Fruit fly (Drosophila melanogaster): ENCODE measurements around the gene Tom70.
A peak's percentile ranks its signal among the peaks of the same experiment; 100 is the strongest.

DNA sequence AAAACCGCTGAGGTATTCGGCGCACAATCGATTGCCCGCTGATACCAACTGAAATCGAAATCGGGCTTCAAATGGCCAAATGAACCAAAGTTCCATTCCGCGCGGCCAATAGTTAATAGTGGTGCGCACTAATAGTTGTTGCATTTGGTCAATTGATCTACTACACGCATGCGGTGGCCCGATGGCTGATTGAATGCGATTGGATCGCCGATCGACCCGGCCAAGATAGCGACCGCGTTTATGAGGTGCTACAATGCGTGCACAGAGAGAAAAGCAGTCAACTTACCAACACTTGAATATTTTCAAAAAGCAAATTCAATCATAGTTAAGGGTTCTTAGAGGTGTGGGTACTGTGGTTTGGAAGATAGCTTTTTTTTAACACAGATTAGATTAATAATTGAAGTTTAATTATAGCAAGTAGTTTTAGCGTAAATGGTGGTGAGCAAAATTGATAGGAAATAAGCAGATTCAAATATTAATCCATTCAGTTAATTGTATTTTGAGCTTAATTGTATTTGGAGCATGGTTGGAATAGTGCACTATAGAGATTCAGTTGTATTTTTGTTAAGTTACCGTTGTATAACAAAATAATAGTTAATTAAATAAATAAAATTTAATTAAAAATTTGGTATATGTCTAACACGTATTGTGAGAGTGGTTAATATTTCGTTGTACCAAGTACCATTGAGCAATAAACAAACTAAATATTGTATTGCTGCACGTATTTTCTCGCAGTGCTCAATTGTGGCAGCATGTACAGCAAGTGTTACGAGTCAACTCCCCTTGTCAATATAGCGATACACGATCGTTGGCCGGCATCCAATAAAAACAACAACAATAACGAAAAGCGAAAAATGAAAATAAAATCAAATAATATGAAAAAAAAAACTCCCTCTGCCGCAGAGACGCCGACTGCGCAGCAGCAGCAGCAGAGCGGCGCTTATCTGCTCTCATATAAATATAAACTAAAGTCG lies 11.6 kb downstream of the Tom70 start:
- peak; percentile 78 for TF ChIP-seq Sp1 (GFP tag; optimal IDR thresholded peaks at IDR 0.05)
- TF ChIP-seq Dfd (GFP tag; optimal IDR thresholded peaks at IDR 0.05): no peak
- peak; percentile 61 for TF ChIP-seq br (GFP tag; optimal IDR thresholded peaks at IDR 0.05)
- TF ChIP-seq CrebA (GFP tag; optimal IDR thresholded peaks at IDR 0.05; ENCODE audit: borderline replicate concordance): no peak
- TF ChIP-seq usp (GFP tag; optimal IDR thresholded peaks at IDR 0.05): no peak
- peak; percentile 72 for TF ChIP-seq dmrt93B (GFP tag; optimal IDR thresholded peaks at IDR 0.05)
- TF ChIP-seq fru (GFP tag; optimal IDR thresholded peaks at IDR 0.05): peak; percentile 56

Measured in whole organism, wandering third instar larva.